Worm (Caenorhabditis elegans) whole organism, late embryonic: ENCODE data around the gene srh-219.

Source experiments
- ceh-2 ChIP-seq: sonication (generic microtip); optimal IDR thresholded peaks from 2 replicates; lab custom pipeline; 2016; ENCODE audit warnings: missing genotype, missing genetic modification characterization, missing compliant biosample characterization
- ceh-30 ChIP-seq: fragments of 150-350 bp; optimal IDR thresholded peaks from 2 replicates; lab custom pipeline; 2014; ENCODE audit warnings: missing biosample characterization, missing genetic modification characterization
- ceh-45 ChIP-seq: fragments of 200-800 bp; sonication (Bioruptor generic); IDR thresholded peaks from 2 replicates; pipeline ENCODE4 v1.3.6; 2022; ENCODE audit warnings: missing genetic modification reagents, missing genetic modification characterization, missing compliant biosample characterization
- elt-2 ChIP-seq: sonication (generic microtip); optimal IDR thresholded peaks from 2 replicates; lab custom pipeline; 2016; ENCODE audit warnings: missing genetic modification reagents, missing genetic modification characterization, missing compliant biosample characterization
- fkh-10 ChIP-seq: fragments of 150-350 bp; optimal IDR thresholded peaks from 2 replicates; lab custom pipeline; 2014; ENCODE audit warnings: missing biosample characterization, missing genetic modification reagents, missing genetic modification characterization
- mec-3 ChIP-seq: sonication (generic microtip); optimal IDR thresholded peaks from 2 replicates; lab custom pipeline; 2016; ENCODE audit warnings: borderline replicate concordance, missing genetic modification characterization, missing compliant biosample characterization
- nfya-1 ChIP-seq: sonication (generic microtip); optimal IDR thresholded peaks from 2 replicates; lab custom pipeline; 2017; ENCODE audit warnings: missing genetic modification characterization, mild to moderate bottlenecking, missing compliant biosample characterization, antibody characterized with exemption, moderate library complexity
- nhr-11 ChIP-seq: fragments of 150-350 bp; optimal IDR thresholded peaks from 2 replicates; lab custom pipeline; 2014; ENCODE audit warnings: missing biosample characterization, missing genetic modification characterization
- sox-4 ChIP-seq: sonication (generic microtip); optimal IDR thresholded peaks from 2 replicates; lab custom pipeline; 2017; ENCODE audit warnings: mild to moderate bottlenecking, missing genetic modification characterization, inconsistent platforms, missing compliant biosample characterization
- tbx-2 ChIP-seq: sonication (generic microtip); optimal IDR thresholded peaks from 2 replicates; lab custom pipeline; 2016; ENCODE audit warnings: missing genetic modification characterization, missing compliant biosample characterization
- tbx-7 ChIP-seq: sonication (generic microtip); optimal IDR thresholded peaks from 2 replicates; lab custom pipeline; 2016; ENCODE audit warnings: missing genotype, missing genetic modification characterization, missing compliant biosample characterization

DNA sequence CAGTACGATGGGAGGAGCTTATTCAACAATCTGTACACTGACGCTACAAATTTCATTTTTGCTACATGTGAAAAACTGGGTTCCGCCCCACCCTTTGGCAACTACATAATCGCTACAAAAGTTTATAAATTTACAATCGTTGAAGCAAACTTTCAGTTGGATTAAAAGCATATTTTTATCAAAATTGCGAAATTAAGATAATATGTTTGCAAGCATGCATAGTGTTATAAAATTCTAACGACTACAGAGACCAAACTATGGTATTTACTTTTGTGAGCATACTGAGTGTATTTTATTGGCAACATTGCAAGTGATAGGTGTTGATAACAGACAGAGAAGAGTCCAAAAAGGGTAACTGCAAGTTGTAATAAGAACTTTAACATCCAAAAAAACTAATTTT is 16.7 kb upstream of the srh-219 start, which contains the start of gene C06B8.2:
- TF ChIP-seq tbx-7 (tag; lab: Kevin White, UChicago) (no peak), nhr-11 (tag; lab: Kevin White, UChicago) (no peak), elt-2 (tag; lab: Kevin White, UChicago) (no peak), ceh-2 (tag; lab: Kevin White, UChicago) (no peak), ceh-45 (GFP tag; lab: Robert Waterston, UW) (no peak), fkh-10 (GFP tag; lab: Kevin White, UChicago) (no peak), mec-3 (no peak), tbx-2 (tag; lab: Kevin White, UChicago) (no peak), sox-4 (tag; lab: Kevin White, UChicago) (no peak), ceh-30 (tag; lab: Kevin White, UChicago) (no peak), nfya-1 (tag; lab: Kevin White, UChicago) (no peak)
